Worm (Caenorhabditis elegans): ENCODE data around the gene C50B6.3.

C50B6.3 gene

ce11 chrV:13313045-13313623 is at the start of gene C50B6.3:
Gene C50B6.3, plus strand, starts transcription at chrV:13313573.
- TF ChIP-seq unc-62 (GFP tag; optimal IDR thresholded peaks at IDR 0.05), result no peak

- TF ChIP-seq unc-62 (GFP tag; optimal IDR thresholded peaks at IDR 0.05), result no peak
Measured at ce11 chrV:13264245-13264644, 49.1 kb upstream of the C50B6.3 start, which contains the start of gene zip-5. Gene zip-5, plus strand, starts transcription at chrV:13264545.

ce11 chrV:13265628-13266027 is 47.7 kb upstream of the C50B6.3 start:
- no peak for TF ChIP-seq unc-62 (GFP tag; optimal IDR thresholded peaks at IDR 0.05)

- no peak for TF ChIP-seq unc-62 (GFP tag; optimal IDR thresholded peaks at IDR 0.05)
Measured at ce11 chrV:13266630-13267029, 46.7 kb upstream of the C50B6.3 start.

ce11 chrV:13268032-13268431 is 45.3 kb upstream of the C50B6.3 start:
- TF ChIP-seq unc-62 (GFP tag; optimal IDR thresholded peaks at IDR 0.05), result no peak

- no peak for TF ChIP-seq unc-62 (GFP tag; optimal IDR thresholded peaks at IDR 0.05)
Measured at ce11 chrV:13269228-13269630, 44.1 kb upstream of the C50B6.3 start.

ce11 chrV:13272275-13272674 is 41.1 kb upstream of the C50B6.3 start:
- TF ChIP-seq unc-62 (GFP tag; optimal IDR thresholded peaks at IDR 0.05), result no peak

- no peak for TF ChIP-seq unc-62 (GFP tag; optimal IDR thresholded peaks at IDR 0.05)
Measured at ce11 chrV:13273302-13273701, 40.1 kb upstream of the C50B6.3 start.

ce11 chrV:13274615-13275014 is 38.8 kb upstream of the C50B6.3 start:
- TF ChIP-seq unc-62 (GFP tag; optimal IDR thresholded peaks at IDR 0.05), result no peak

- TF ChIP-seq unc-62 (GFP tag; optimal IDR thresholded peaks at IDR 0.05), result no peak
Measured at ce11 chrV:13275959-13276358, 37.4 kb upstream of the C50B6.3 start, which contains the start of gene F32F2.4. Gene F32F2.4, plus strand, starts transcription at chrV:13276259.

- TF ChIP-seq unc-62 (GFP tag; optimal IDR thresholded peaks at IDR 0.05), result no peak
Measured at ce11 chrV:13280382-13280781, 33.0 kb upstream of the C50B6.3 start.

ce11 chrV:13282958-13283357 is 30.4 kb upstream of the C50B6.3 start:
- no peak for TF ChIP-seq unc-62 (GFP tag; optimal IDR thresholded peaks at IDR 0.05)

- TF ChIP-seq unc-62 (GFP tag; optimal IDR thresholded peaks at IDR 0.05), result no peak
Measured at ce11 chrV:13285284-13285683, 28.1 kb upstream of the C50B6.3 start.

- no peak for TF ChIP-seq unc-62 (GFP tag; optimal IDR thresholded peaks at IDR 0.05)
Measured at ce11 chrV:13286525-13286924, 26.8 kb upstream of the C50B6.3 start.

ce11 chrV:13288881-13289280 is 24.5 kb upstream of the C50B6.3 start:
- no peak for TF ChIP-seq unc-62 (GFP tag; optimal IDR thresholded peaks at IDR 0.05)

- TF ChIP-seq unc-62 (GFP tag; optimal IDR thresholded peaks at IDR 0.05), result no peak
Measured at ce11 chrV:13294507-13294906, 18.9 kb upstream of the C50B6.3 start.

ce11 chrV:13295859-13296258 is 17.5 kb upstream of the C50B6.3 start, which contains the start of gene uig-1:
Gene uig-1, minus strand, starts transcription at chrV:13295978.
- TF ChIP-seq unc-62 (GFP tag; optimal IDR thresholded peaks at IDR 0.05), result no peak

ce11 chrV:13297220-13297619 is 16.2 kb upstream of the C50B6.3 start, which contains the start of gene C26E1.1:
Gene C26E1.1, plus strand, starts transcription at chrV:13297520.
- TF ChIP-seq unc-62 (GFP tag; optimal IDR thresholded peaks at IDR 0.05), result no peak
